Worm (Caenorhabditis elegans) whole organism, L2 larva: ENCODE data around the gene nhr-53.

Source experiments
- C34F6.9 ChIP-seq: fragments of 150-350 bp; optimal IDR thresholded peaks from 2 replicates; lab custom pipeline; 2014; ENCODE audit warnings: missing biosample characterization, missing genetic modification characterization
- F13H6.1 ChIP-seq: sonication (generic microtip); optimal IDR thresholded peaks from 2 replicates; lab custom pipeline; 2016; ENCODE audit warnings: missing genetic modification characterization, missing compliant biosample characterization
- R02D3.7 ChIP-seq: fragments of 150-350 bp; optimal IDR thresholded peaks from 2 replicates; lab custom pipeline; 2014; ENCODE audit warnings: missing biosample characterization, missing genetic modification characterization
- Y55F3AM.14 ChIP-seq: fragments of 200-800 bp; sonication (Bioruptor generic); optimal IDR thresholded peaks from 2 replicates; lab custom pipeline; 2018; ENCODE audit warnings: mild to moderate bottlenecking, missing genetic modification characterization, missing compliant biosample characterization
- ZK546.5 ChIP-seq: sonication (generic microtip); optimal IDR thresholded peaks from 2 replicates; lab custom pipeline; 2017; ENCODE audit warnings: missing biosample characterization, missing genetic modification characterization
- alr-1 ChIP-seq: fragments of 150-350 bp; optimal IDR thresholded peaks from 2 replicates; lab custom pipeline; 2014; ENCODE audit warnings: missing biosample characterization, missing genetic modification characterization
- ama-1 ChIP-seq: fragments of 150-350 bp; optimal IDR thresholded peaks from 2 replicates; lab custom pipeline; 2018; ENCODE audit warnings: inconsistent platforms
- ceh-16 ChIP-seq: fragments of 150-350 bp; optimal IDR thresholded peaks from 2 replicates; lab custom pipeline; 2014; ENCODE audit warnings: missing biosample characterization, missing genetic modification characterization
- ceh-82 ChIP-seq: fragments of 150-350 bp; optimal IDR thresholded peaks from 2 replicates; lab custom pipeline; 2014; ENCODE audit warnings: missing biosample characterization, missing genetic modification characterization
- crh-2 ChIP-seq: sonication (generic microtip); optimal IDR thresholded peaks from 2 replicates; lab custom pipeline; 2017; ENCODE audit warnings: missing biosample characterization, missing genetic modification characterization
- dmd-4 ChIP-seq: sonication (generic microtip); optimal IDR thresholded peaks from 2 replicates; lab custom pipeline; 2017; ENCODE audit warnings: missing biosample characterization, missing genetic modification characterization
- egl-27 ChIP-seq: sonication (generic microtip); optimal IDR thresholded peaks from 3 replicates; lab custom pipeline; 2017; ENCODE audit warnings: missing biosample characterization, missing genetic modification reagents, missing genetic modification characterization
- elt-1 ChIP-seq: fragments of 150-350 bp; optimal IDR thresholded peaks from 2 replicates; lab custom pipeline; 2014; ENCODE audit warnings: missing biosample characterization, missing genetic modification characterization
- elt-3 ChIP-seq: sonication (generic microtip); optimal IDR thresholded peaks from 2 replicates; lab custom pipeline; 2017; ENCODE audit warnings: missing biosample characterization, missing genetic modification characterization
- fos-1 ChIP-seq: fragments of 150-350 bp; optimal IDR thresholded peaks from 2 replicates; lab custom pipeline; 2014; ENCODE audit warnings: missing biosample characterization, missing genetic modification characterization
- lin-13 ChIP-seq: fragments of 150-350 bp; optimal IDR thresholded peaks from 2 replicates; lab custom pipeline; 2014; ENCODE audit warnings: missing biosample characterization, missing genetic modification reagents, missing genetic modification characterization
- lin-39 ChIP-seq: fragments of 150-350 bp; optimal IDR thresholded peaks from 2 replicates; lab custom pipeline; 2014; ENCODE audit warnings: missing biosample characterization, missing genetic modification reagents, missing genetic modification characterization
- lsy-2 ChIP-seq, 2 experiments: fragments of 150-350 bp in 1 of 2; sonication (generic microtip) in 1 of 2; optimal IDR thresholded peaks; 2 replicates each; lab custom pipeline; 2014 to 2017; ENCODE audit warnings: missing biosample characterization in 2 of 2, missing genetic modification characterization in 2 of 2
- mdl-1 ChIP-seq, 2 experiments: fragments of 150-350 bp in 1 of 2; sonication (generic microtip) in 1 of 2; optimal IDR thresholded peaks; 2 replicates each; lab custom pipeline; 2017; ENCODE audit warnings: missing biosample characterization in 2 of 2, missing genetic modification characterization in 2 of 2
- nhr-10 ChIP-seq: sonication (generic microtip); optimal IDR thresholded peaks from 2 replicates; lab custom pipeline; 2017; ENCODE audit warnings: missing biosample characterization, missing genetic modification characterization
- nhr-11 ChIP-seq: fragments of 150-350 bp; optimal IDR thresholded peaks from 2 replicates; lab custom pipeline; 2014; ENCODE audit warnings: missing biosample characterization, missing genetic modification characterization
- nhr-129 ChIP-seq: fragments of 150-350 bp; optimal IDR thresholded peaks from 2 replicates; lab custom pipeline; 2014; ENCODE audit warnings: missing biosample characterization, missing genetic modification characterization
- nhr-21 ChIP-seq: fragments of 150-350 bp; optimal IDR thresholded peaks from 2 replicates; lab custom pipeline; 2014; ENCODE audit warnings: missing biosample characterization, missing genetic modification characterization
- nhr-237 ChIP-seq: fragments of 150-350 bp; optimal IDR thresholded peaks from 2 replicates; lab custom pipeline; 2014; ENCODE audit warnings: missing biosample characterization, missing genetic modification characterization
- nhr-6 ChIP-seq: fragments of 150-350 bp; optimal IDR thresholded peaks from 2 replicates; lab custom pipeline; 2014; ENCODE audit warnings: missing biosample characterization, missing genetic modification characterization
- nhr-77 ChIP-seq: fragments of 150-350 bp; optimal IDR thresholded peaks from 2 replicates; lab custom pipeline; 2014; ENCODE audit warnings: missing biosample characterization, missing genetic modification characterization
- sem-4 ChIP-seq: fragments of 150-350 bp; optimal IDR thresholded peaks from 2 replicates; lab custom pipeline; 2014; ENCODE audit warnings: missing biosample characterization, missing genetic modification reagents, missing genetic modification characterization
- skn-1 ChIP-seq: sonication (generic microtip); optimal IDR thresholded peaks from 2 replicates; lab custom pipeline; 2017; ENCODE audit warnings: missing biosample characterization, missing genetic modification characterization
- sma-3 ChIP-seq: sonication (generic microtip); optimal IDR thresholded peaks from 2 replicates; lab custom pipeline; 2016; ENCODE audit warnings: missing genetic modification reagents, missing genetic modification characterization, missing compliant biosample characterization
- snpc-4 ChIP-seq: fragments of 150-350 bp; optimal IDR thresholded peaks from 2 replicates; lab custom pipeline; 2014; ENCODE audit warnings: missing biosample characterization, missing genetic modification characterization
- unc-39 ChIP-seq: fragments of 150-350 bp; optimal IDR thresholded peaks from 2 replicates; lab custom pipeline; 2014; ENCODE audit warnings: missing biosample characterization, missing genetic modification characterization
- unc-55 ChIP-seq: fragments of 150-350 bp; sonication (generic microtip); optimal IDR thresholded peaks from 3 replicates; lab custom pipeline; 2014; ENCODE audit warnings: missing biosample characterization, missing genetic modification reagents, missing genetic modification characterization
- unc-62 ChIP-seq: fragments of 150-350 bp; optimal IDR thresholded peaks from 2 replicates; lab custom pipeline; 2014; ENCODE audit warnings: missing biosample characterization, missing genetic modification reagents, missing genetic modification characterization
- ztf-1 ChIP-seq: fragments of 200-800 bp; sonication (Bioruptor generic); conservative IDR thresholded peaks from 2 replicates; pipeline ENCODE4 v1.3.6; 2022; ENCODE audit warnings: missing genetic modification characterization, missing compliant biosample characterization
- ztf-11 ChIP-seq: sonication (generic microtip); optimal IDR thresholded peaks from 2 replicates; lab custom pipeline; 2017; ENCODE audit warnings: missing biosample characterization, missing genetic modification characterization
- ztf-4 ChIP-seq: fragments of 150-350 bp; optimal IDR thresholded peaks from 2 replicates; lab custom pipeline; 2014; ENCODE audit warnings: missing biosample characterization, missing genetic modification characterization

The nhr-53 gene

DNA sequence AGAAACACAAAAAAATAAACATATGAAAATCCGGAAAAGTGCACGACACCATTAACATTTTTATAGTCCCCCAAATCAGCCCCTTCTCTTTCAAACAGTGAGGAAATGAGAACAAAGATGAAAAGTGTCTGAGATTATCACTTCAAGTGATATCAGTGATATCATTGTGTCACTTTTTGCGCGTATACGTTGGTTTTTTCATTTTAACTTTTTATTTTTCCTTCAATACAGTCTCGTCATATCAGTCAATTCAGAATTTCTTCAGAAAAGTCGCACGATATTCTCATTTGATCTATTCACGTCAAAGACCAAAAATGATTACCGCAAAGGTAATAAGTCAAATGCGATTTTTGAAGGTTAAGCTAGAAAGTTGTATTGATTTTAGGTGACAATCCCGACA, 2.6 kb upstream of the nhr-53 start, which contains the start of gene twk-34:
twk-34 (plus strand) TSS at position 216 of the 400 bp plus-strand sequence.
- no peak for TF ChIP-seq fos-1 (tag; lab: Kevin White, UChicago)
- TF ChIP-seq sma-3 (GFP tag; lab: Kevin White, UChicago): no peak
- no peak for TF ChIP-seq nhr-77
- no peak for TF ChIP-seq egl-27 (tag; lab: Kevin White, UChicago)
- no peak for TF ChIP-seq unc-55 (GFP tag; lab: Kevin White, UChicago)
- no peak for TF ChIP-seq nhr-10 (tag; lab: Kevin White, UChicago)
- TF ChIP-seq lsy-2 (tag; optimal IDR thresholded peaks at IDR 0.05; lab: Kevin White, UChicago): no peak
- no peak for TF ChIP-seq lin-39
- TF ChIP-seq nhr-237: no peak
- TF ChIP-seq ztf-1 (GFP tag; lab: Robert Waterston, UW): no peak

- TF ChIP-seq R02D3.7 (tag; lab: Kevin White, UChicago): no peak
Measured at ce11 chrV:15699799-15700198, 2.4 kb downstream of the nhr-53 start, which contains the start of gene nhr-199. Gene nhr-199, minus strand, starts transcription at chrV:15699899.

- no peak for TF ChIP-seq mdl-1 (tag; optimal IDR thresholded peaks at IDR 0.05; lab: Kevin White, UChicago)
- no peak for TF ChIP-seq unc-39 (tag; lab: Kevin White, UChicago)
- no peak for TF ChIP-seq skn-1
- TF ChIP-seq nhr-77: no peak
- TF ChIP-seq unc-62 (GFP tag; lab: Kevin White, UChicago): no peak
- no peak for TF ChIP-seq nhr-21 (tag; lab: Kevin White, UChicago)
- no peak for TF ChIP-seq C34F6.9 (tag; lab: Kevin White, UChicago)
- TF ChIP-seq elt-3 (tag; lab: Kevin White, UChicago): no peak
- no peak for TF ChIP-seq nhr-237
- TF ChIP-seq ztf-11 (tag; lab: Kevin White, UChicago): no peak
- no peak for TF ChIP-seq fos-1 (tag; lab: Kevin White, UChicago)
- no peak for TF ChIP-seq sem-4 (tag; lab: Kevin White, UChicago)
- no peak for TF ChIP-seq snpc-4 (tag; lab: Kevin White, UChicago)
- TF ChIP-seq R02D3.7 (tag; lab: Kevin White, UChicago): no peak
- no peak for TF ChIP-seq dmd-4
- no peak for TF ChIP-seq ceh-82
- TF ChIP-seq sma-3 (GFP tag; lab: Kevin White, UChicago): no peak
Measured at ce11 chrV:15698099-15698498, 4.1 kb downstream of the nhr-53 start, which contains the start of gene srx-29. Gene srx-29, minus strand, starts transcription at chrV:15698199.

DNA sequence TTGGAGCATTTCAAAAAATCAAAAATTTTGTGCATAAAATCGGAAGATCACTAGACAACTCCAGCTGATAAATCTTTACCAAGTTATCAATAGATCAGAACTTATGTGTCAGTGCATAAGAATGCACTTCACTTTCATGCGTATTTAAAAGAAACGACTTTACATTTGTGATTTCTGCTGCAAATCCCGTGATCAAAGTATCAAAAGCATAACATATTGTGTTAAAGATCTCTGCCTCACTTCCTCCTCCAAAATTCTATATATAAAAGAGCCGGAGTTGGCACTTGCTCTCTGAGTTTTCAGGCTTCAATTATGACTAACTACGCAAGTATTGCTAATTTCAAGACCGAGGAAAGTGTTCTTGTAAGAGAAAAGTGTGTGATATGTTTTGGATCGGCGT, 8.5 kb downstream of the nhr-53 start, which contains the start of gene nhr-198:
nhr-198 (plus strand) TSS at position 313 of the 400 bp plus-strand sequence.
- TF ChIP-seq crh-2 (tag; lab: Kevin White, UChicago) (no peak), skn-1 (no peak), F13H6.1 (tag; lab: Kevin White, UChicago) (no peak), ztf-4 (tag; lab: Kevin White, UChicago) (no peak), elt-3 (tag; lab: Kevin White, UChicago) (no peak), nhr-237 (no peak), dmd-4 (no peak), egl-27 (tag; lab: Kevin White, UChicago) (no peak), ceh-82 (no peak), Y55F3AM.14 (no peak), nhr-21 (tag; lab: Kevin White, UChicago) (no peak), ceh-16 (tag; lab: Kevin White, UChicago) (no peak)

- TF ChIP-seq ZK546.5 (tag; lab: Kevin White, UChicago) (no peak), ama-1 (lab: Kevin White, UChicago) (no peak)
Measured at ce11 chrV:15689952-15690351, 12.2 kb downstream of the nhr-53 start, which contains the start of gene nhr-268. Gene nhr-268, plus strand, starts transcription at chrV:15690252.

- no peak for TF ChIP-seq dmd-4
- TF ChIP-seq elt-1: no peak
- no peak for TF ChIP-seq unc-55 (GFP tag; lab: Kevin White, UChicago)
- no peak for TF ChIP-seq ceh-82
- TF ChIP-seq mdl-1 (tag; optimal IDR thresholded peaks at IDR 0.05; lab: Kevin White, UChicago): no peak
- no peak for TF ChIP-seq nhr-129
- TF ChIP-seq nhr-77: no peak
- no peak for TF ChIP-seq nhr-6 (tag; lab: Kevin White, UChicago)
- no peak for TF ChIP-seq ZK546.5 (tag; lab: Kevin White, UChicago)
- no peak for TF ChIP-seq alr-1
- TF ChIP-seq skn-1: no peak
- TF ChIP-seq lin-13 (GFP tag; lab: Kevin White, UChicago): no peak
- TF ChIP-seq nhr-11 (tag; lab: Kevin White, UChicago): no peak
- no peak for TF ChIP-seq nhr-237
- TF ChIP-seq snpc-4 (tag; lab: Kevin White, UChicago): no peak
- TF ChIP-seq egl-27 (tag; lab: Kevin White, UChicago): no peak
- no peak for TF ChIP-seq ama-1 (lab: Kevin White, UChicago)
- TF ChIP-seq lin-39: no peak
Measured at ce11 chrV:15687660-15688059, 14.5 kb downstream of the nhr-53 start, which contains the start of gene nhr-197. Gene nhr-197, plus strand, starts transcription at chrV:15687960.
